Worm (Caenorhabditis elegans): ENCODE results near the gene F59F5.3.

Gene F59F5.3

ce11 chrX:10576410-10576809 is 34.2 kb upstream of the F59F5.3 start (continued):
- TF ChIP-seq aly-2 (tag; optimal IDR thresholded peaks at IDR 0.05) (no peak), nhr-237 (tag; optimal IDR thresholded peaks at IDR 0.05) (peak; percentile 70), egl-13 (tag; optimal IDR thresholded peaks at IDR 0.05) (no peak), F16B12.6 (tag; optimal IDR thresholded peaks at IDR 0.05) (no peak), lin-15B (tag; optimal IDR thresholded peaks at IDR 0.05) (peak; percentile 41), mab-9 (GFP tag; IDR thresholded peaks at IDR 0.05) (no peak), ama-1 (optimal IDR thresholded peaks at IDR 0.05) (no peak), pag-3 (tag; optimal IDR thresholded peaks at IDR 0.05; ENCODE audit: borderline replicate concordance, insufficient read depth) (peak; percentile 16), aha-1 (tag; optimal IDR thresholded peaks at IDR 0.05) (no peak), snpc-4 (tag; optimal IDR thresholded peaks at IDR 0.05) (peak; percentile 51), grh-1 (GFP tag; IDR thresholded peaks at IDR 0.05) (no peak), C04F5.9 (tag; optimal IDR thresholded peaks at IDR 0.05) (no peak), zag-1 (tag; optimal IDR thresholded peaks at IDR 0.05) (no peak), lin-39 (tag; optimal IDR thresholded peaks at IDR 0.05) (no peak), nhr-76 (tag; optimal IDR thresholded peaks at IDR 0.05) (no peak), unc-98 (GFP tag; IDR thresholded peaks at IDR 0.05) (no peak), vab-15 (tag; optimal IDR thresholded peaks at IDR 0.05) (peak; percentile 52), lin-14 (GFP tag; optimal IDR thresholded peaks at IDR 0.05) (peak; percentile 85), unc-30 (tag; optimal IDR thresholded peaks at IDR 0.05) (no peak), sup-37 (GFP tag; optimal IDR thresholded peaks at IDR 0.05) (no peak), C34B4.2 (tag; optimal IDR thresholded peaks at IDR 0.05) (no peak), lin-35 (GFP tag; optimal IDR thresholded peaks at IDR 0.05) (peak; percentile 36 to 78), fkh-8 (tag; optimal IDR thresholded peaks at IDR 0.05) (peak; percentile 46), unc-62 (GFP tag; optimal IDR thresholded peaks at IDR 0.05) (no peak), ceh-82 (tag; optimal IDR thresholded peaks at IDR 0.05) (peak; percentile 22 to 76 (median 66)), nhr-12 (tag; optimal IDR thresholded peaks at IDR 0.05) (no peak), jun-1 (tag; optimal IDR thresholded peaks at IDR 0.05) (peak; percentile 79), elt-2 (tag; optimal IDR thresholded peaks at IDR 0.05) (no peak), elt-3 (tag; optimal IDR thresholded peaks at IDR 0.05) (peak in 2 of 6 experiments; percentile 60 to 70), nhr-20 (tag; optimal IDR thresholded peaks at IDR 0.05) (peak; percentile 49), ceh-90 (tag; optimal IDR thresholded peaks at IDR 0.05) (no peak), lsy-2 (tag; optimal IDR thresholded peaks at IDR 0.05) (peak; percentile 50 to 81), alr-1 (tag; optimal IDR thresholded peaks at IDR 0.05; ENCODE audit: borderline replicate concordance) (no peak), xbp-1 (tag; optimal IDR thresholded peaks at IDR 0.05) (peak; percentile 60), mep-1 (tag; optimal IDR thresholded peaks at IDR 0.05) (peak; percentile 46), efl-1 (optimal IDR thresholded peaks at IDR 0.05) (peak in 1 of 2 experiments; percentile 69), efl-1 (GFP tag; optimal IDR thresholded peaks at IDR 0.05 in 1 of 2) (peak; percentile 51 to 91), fkh-10 (GFP tag; optimal IDR thresholded peaks at IDR 0.05) (no peak), egl-27 (tag; optimal IDR thresholded peaks at IDR 0.05) (no peak), nhr-77 (tag; optimal IDR thresholded peaks at IDR 0.05) (peak; percentile 6), lir-3 (tag; optimal IDR thresholded peaks at IDR 0.05; ENCODE audit: poor library complexity) (no peak), fos-1 (tag; optimal IDR thresholded peaks at IDR 0.05) (peak; percentile 60), nhr-84 (tag; optimal IDR thresholded peaks at IDR 0.05) (no peak), dsc-1 (tag; optimal IDR thresholded peaks at IDR 0.05) (no peak), Y116A8C.19 (tag; optimal IDR thresholded peaks at IDR 0.05; ENCODE audit: borderline replicate concordance) (no peak), tlp-1 (tag; optimal IDR thresholded peaks at IDR 0.05) (no peak), pqm-1 (tag; optimal IDR thresholded peaks at IDR 0.05) (no peak), snu-23 (GFP tag; optimal IDR thresholded peaks at IDR 0.05) (peak; percentile 69), hlh-4 (tag; optimal IDR thresholded peaks at IDR 0.05) (no peak), unc-130 (tag; optimal IDR thresholded peaks at IDR 0.05) (no peak), rnt-1 (tag; optimal IDR thresholded peaks at IDR 0.05) (no peak), sptf-1 (tag; optimal IDR thresholded peaks at IDR 0.05) (no peak), ceh-8 (GFP tag; optimal IDR thresholded peaks at IDR 0.05) (no peak), ztf-11 (tag; optimal IDR thresholded peaks at IDR 0.05) (no peak)
